Fruit fly (Drosophila melanogaster) whole organism, embryonic: ENCODE data around the gene Dok.

ENCODE experiments used
- Abd-B ChIP-seq: fragments of 200-800 bp; sonication (Bioruptor generic); optimal IDR thresholded peaks from 2 replicates; lab custom pipeline; 2018; ENCODE audit warnings: missing biosample characterization, mild to moderate bottlenecking, missing genetic modification characterization, moderate library complexity
- Ada2b ChIP-seq: fragments of 200-800 bp; sonication (Bioruptor generic); IDR thresholded peaks from 2 replicates; pipeline ENCODE4 v1.3.6; 2022; ENCODE audit warnings: missing biosample characterization, missing genetic modification characterization
- CG10147 ChIP-seq: fragments of 200-800 bp; sonication (Bioruptor generic); optimal IDR thresholded peaks from 2 replicates; lab custom pipeline; 2019; ENCODE audit warnings: missing biosample characterization, mild to moderate bottlenecking, missing genetic modification characterization, moderate library complexity
- CG10543 ChIP-seq: fragments of 200-800 bp; sonication (Bioruptor generic); optimal IDR thresholded peaks from 3 replicates; lab custom pipeline; 2017; ENCODE audit warnings: missing biosample characterization, mild to moderate bottlenecking, missing genetic modification characterization, moderate library complexity
- CG14441 ChIP-seq: fragments of 200-800 bp; sonication (Bioruptor generic); IDR thresholded peaks from 2 replicates; pipeline ENCODE4 v1.3.6; 2022; ENCODE audit warnings: missing biosample characterization, missing genetic modification characterization
- CG15011 ChIP-seq: fragments of 200-800 bp; sonication (Bioruptor generic); optimal IDR thresholded peaks from 3 replicates; lab custom pipeline; 2018; ENCODE audit warnings: missing biosample characterization, mild to moderate bottlenecking, missing genetic modification characterization
- CG17328 ChIP-seq: fragments of 200-800 bp; sonication (Bioruptor generic); IDR thresholded peaks from 2 replicates; pipeline ENCODE4 v1.3.6; 2022; ENCODE audit warnings: missing biosample characterization, missing genetic modification characterization
- CG18619 ChIP-seq: fragments of 200-800 bp; sonication (Bioruptor generic); optimal IDR thresholded peaks from 3 replicates; lab custom pipeline; 2017; ENCODE audit warnings: missing biosample characterization, mild to moderate bottlenecking, missing genetic modification characterization
- CG2120 ChIP-seq: fragments of 200-800 bp; sonication (Bioruptor generic); optimal IDR thresholded peaks from 3 replicates; lab custom pipeline; 2016; ENCODE audit warnings: missing biosample characterization, missing genetic modification characterization
- CG30403 ChIP-seq: fragments of 200-800 bp; sonication (Bioruptor generic); optimal IDR thresholded peaks from 3 replicates; lab custom pipeline; 2016; ENCODE audit warnings: missing biosample characterization, missing genetic modification characterization
- CG3065 ChIP-seq: fragments of 200-800 bp; sonication (Bioruptor generic); optimal IDR thresholded peaks from 2 replicates; lab custom pipeline; 2016; ENCODE audit warnings: missing biosample characterization, missing genetic modification characterization
- CG31441 ChIP-seq: fragments of 200-800 bp; sonication (Bioruptor generic); IDR thresholded peaks from 2 replicates; pipeline ENCODE4 v1.3.6; 2022; ENCODE audit warnings: missing biosample characterization, missing genetic modification characterization
- CG3281 ChIP-seq: fragments of 200-800 bp; sonication (Bioruptor generic); optimal IDR thresholded peaks from 3 replicates; lab custom pipeline; 2017; ENCODE audit warnings: missing biosample characterization, mild to moderate bottlenecking, missing genetic modification characterization
- CG33557 ChIP-seq: fragments of 200-800 bp; sonication (Bioruptor generic); optimal IDR thresholded peaks from 2 replicates; lab custom pipeline; 2019; ENCODE audit warnings: missing biosample characterization, mild to moderate bottlenecking, missing genetic modification characterization, moderate library complexity
- CG6813 ChIP-seq: fragments of 200-800 bp; sonication (Bioruptor generic); optimal IDR thresholded peaks from 2 replicates; lab custom pipeline; 2017; ENCODE audit warnings: missing biosample characterization, missing genetic modification characterization, mild to moderate bottlenecking, moderate library complexity, missing genetic modification reagents
- CG7372 ChIP-seq: fragments of 200-800 bp; sonication (Bioruptor generic); IDR thresholded peaks from 2 replicates; pipeline ENCODE4 v1.3.6; 2022; ENCODE audit warnings: missing biosample characterization, missing genetic modification characterization
- CG7928 ChIP-seq: fragments of 200-800 bp; sonication (Bioruptor generic); optimal IDR thresholded peaks from 2 replicates; lab custom pipeline; 2017; ENCODE audit warnings: missing biosample characterization, mild to moderate bottlenecking, missing genetic modification characterization
- CG8281 ChIP-seq: fragments of 200-800 bp; sonication (Bioruptor generic); optimal IDR thresholded peaks from 2 replicates; lab custom pipeline; 2018; ENCODE audit warnings: missing biosample characterization, mild to moderate bottlenecking, missing genetic modification characterization, moderate library complexity
- CG8924 ChIP-seq: fragments of 200-800 bp; optimal IDR thresholded peaks from 3 replicates; lab custom pipeline; 2019; ENCODE audit warnings: missing biosample characterization, mild to moderate bottlenecking, missing genetic modification characterization, moderate library complexity
- CG9817 ChIP-seq: fragments of 200-800 bp; sonication (Bioruptor generic); optimal IDR thresholded peaks from 2 replicates; lab custom pipeline; 2018; ENCODE audit warnings: missing biosample characterization, mild to moderate bottlenecking, missing genetic modification characterization, moderate library complexity
- CHES-1-like ChIP-seq: fragments of 200-800 bp; sonication (Bioruptor generic); optimal IDR thresholded peaks from 2 replicates; lab custom pipeline; 2016; ENCODE audit warnings: missing biosample characterization, missing genetic modification characterization
- Camta ChIP-seq: fragments of 200-800 bp; sonication (Bioruptor generic); optimal IDR thresholded peaks from 2 replicates; lab custom pipeline; 2016; ENCODE audit warnings: missing biosample characterization, missing genetic modification characterization
- Dfd ChIP-seq, 2 experiments: fragments of >200 bp; optimal IDR thresholded peaks; 2 replicates each; lab custom pipeline; 2017; ENCODE audit warnings: missing biosample characterization in 2 of 2, missing genetic modification characterization in 2 of 2
- Fer3 ChIP-seq: fragments of 200-800 bp; sonication (Bioruptor generic); optimal IDR thresholded peaks from 2 replicates; lab custom pipeline; 2018; ENCODE audit warnings: missing biosample characterization, mild to moderate bottlenecking, missing genetic modification characterization, moderate library complexity
- H15 ChIP-seq: fragments of 200-800 bp; sonication (Bioruptor generic); IDR thresholded peaks from 3 replicates; pipeline ENCODE4 v1.3.6; 2022; ENCODE audit warnings: missing biosample characterization, missing genetic modification characterization
- HLHmδ ChIP-seq: fragments of 200-800 bp; sonication (Bioruptor generic); optimal IDR thresholded peaks from 2 replicates; lab custom pipeline; 2018; ENCODE audit warnings: missing biosample characterization, mild to moderate bottlenecking, missing genetic modification characterization, moderate library complexity
- NfI ChIP-seq: fragments of 200-800 bp; sonication (Bioruptor generic); optimal IDR thresholded peaks from 3 replicates; lab custom pipeline; 2018; ENCODE audit warnings: missing biosample characterization, mild to moderate bottlenecking, missing genetic modification characterization, moderate library complexity
- Ptx1 ChIP-seq: fragments of 200-800 bp; sonication (Bioruptor generic); IDR thresholded peaks from 2 replicates; pipeline ENCODE4 v1.3.6; 2022; ENCODE audit warnings: missing biosample characterization, missing genetic modification characterization
- Sry-β ChIP-seq: fragments of 200-800 bp; sonication (Bioruptor generic); optimal IDR thresholded peaks from 2 replicates; lab custom pipeline; 2018; ENCODE audit warnings: missing biosample characterization, mild to moderate bottlenecking, missing genetic modification characterization, moderate library complexity
- Xbp1 ChIP-seq: fragments of 200-800 bp; sonication (Bioruptor generic); optimal IDR thresholded peaks from 3 replicates; lab custom pipeline; 2016; ENCODE audit warnings: missing biosample characterization, mild to moderate bottlenecking, missing genetic modification characterization
- bowl ChIP-seq: fragments of 200-800 bp; sonication (Bioruptor generic); IDR thresholded peaks from 2 replicates; pipeline ENCODE4 v1.3.6; 2022; ENCODE audit warnings: missing biosample characterization, missing genetic modification characterization
- btn ChIP-seq: fragments of 200-800 bp; sonication (Bioruptor generic); optimal IDR thresholded peaks from 2 replicates; lab custom pipeline; 2016; ENCODE audit warnings: missing biosample characterization, missing genetic modification characterization
- da ChIP-seq: fragments of 200-800 bp; sonication (Bioruptor generic); optimal IDR thresholded peaks from 2 replicates; lab custom pipeline; 2016; ENCODE audit warnings: missing biosample characterization, missing genetic modification characterization
- danr ChIP-seq: fragments of 200-800 bp; sonication (Bioruptor generic); IDR thresholded peaks from 2 replicates; pipeline ENCODE4 v1.3.6; 2022; ENCODE audit warnings: missing biosample characterization, missing genetic modification characterization
- dysf ChIP-seq: fragments of 200-800 bp; sonication (Bioruptor generic); IDR thresholded peaks from 3 replicates; pipeline ENCODE4 v1.3.6; 2022; ENCODE audit warnings: missing biosample characterization, missing genetic modification characterization
- exex ChIP-seq: fragments of 200-800 bp; sonication (Bioruptor generic); optimal IDR thresholded peaks from 4 replicates; lab custom pipeline; 2018; ENCODE audit warnings: missing biosample characterization, mild to moderate bottlenecking, missing genetic modification characterization, moderate library complexity
- gem ChIP-seq: fragments of 200-800 bp; sonication (Bioruptor generic); optimal IDR thresholded peaks from 2 replicates; lab custom pipeline; 2019; ENCODE audit warnings: missing biosample characterization, mild to moderate bottlenecking, missing genetic modification characterization, moderate library complexity
- ken ChIP-seq: fragments of 200-800 bp; sonication (Bioruptor generic); IDR thresholded peaks from 3 replicates; pipeline ENCODE4 v1.3.6; 2022; ENCODE audit warnings: missing biosample characterization, missing genetic modification characterization
- klu ChIP-seq: fragments of 200-800 bp; sonication (Bioruptor generic); IDR thresholded peaks from 2 replicates; pipeline ENCODE4 v1.3.6; 2022; ENCODE audit warnings: missing biosample characterization, missing genetic modification characterization
- pb ChIP-seq: fragments of 200-800 bp; sonication (Bioruptor generic); optimal IDR thresholded peaks from 3 replicates; lab custom pipeline; 2016; ENCODE audit warnings: missing biosample characterization, missing genetic modification characterization
- pho ChIP-seq: fragments of 200-800 bp; sonication (Bioruptor generic); optimal IDR thresholded peaks from 2 replicates; lab custom pipeline; 2016; ENCODE audit warnings: missing biosample characterization, missing genetic modification characterization
- pita ChIP-seq: fragments of 200-800 bp; sonication (Bioruptor generic); optimal IDR thresholded peaks from 2 replicates; lab custom pipeline; 2017; ENCODE audit warnings: missing biosample characterization, mild to moderate bottlenecking, missing genetic modification characterization
- sc ChIP-seq, 3 experiments: fragments of >200 bp in 2 of 3; fragments of 200-800 bp in 1 of 3; sonication (Bioruptor generic) in 1 of 3; optimal IDR thresholded peaks; 2 replicates in 2 of 3; 3 replicates in 1 of 3; lab custom pipeline; 2017; ENCODE audit warnings: mild to moderate bottlenecking in 1 of 3, missing biosample characterization in 1 of 3, missing genetic modification characterization in 1 of 3, missing genetic modification reagents in 1 of 3
- sima ChIP-seq: fragments of 200-800 bp; sonication (Bioruptor generic); optimal IDR thresholded peaks from 2 replicates; lab custom pipeline; 2016; ENCODE audit warnings: missing biosample characterization, missing genetic modification characterization
- sna ChIP-seq: fragments of 200-800 bp; sonication (Bioruptor generic); IDR thresholded peaks from 2 replicates; pipeline ENCODE4 v1.3.6; 2022; ENCODE audit warnings: missing biosample characterization, missing genetic modification characterization; ENCODE audit not compliant: partially characterized antibody
- sr ChIP-seq: fragments of 200-800 bp; sonication (Bioruptor generic); IDR thresholded peaks from 3 replicates; pipeline ENCODE4 v1.3.6; 2022; ENCODE audit warnings: missing biosample characterization, missing genetic modification characterization
- stwl ChIP-seq: fragments of 200-800 bp; sonication (Bioruptor generic); optimal IDR thresholded peaks from 3 replicates; lab custom pipeline; 2018; ENCODE audit warnings: missing biosample characterization, mild to moderate bottlenecking, missing genetic modification characterization, moderate library complexity
- tin ChIP-seq: fragments of 200-800 bp; sonication (Bioruptor generic); optimal IDR thresholded peaks from 3 replicates; lab custom pipeline; 2016; ENCODE audit warnings: missing biosample characterization, missing genetic modification characterization
- trh ChIP-seq: fragments of 200-800 bp; sonication (Bioruptor generic); optimal IDR thresholded peaks from 2 replicates; lab custom pipeline; 2016; ENCODE audit warnings: missing biosample characterization, missing genetic modification characterization
- tup ChIP-seq: fragments of 200-800 bp; sonication (Bioruptor generic); optimal IDR thresholded peaks from 2 replicates; lab custom pipeline; 2016; ENCODE audit warnings: missing biosample characterization, mild to moderate bottlenecking, missing genetic modification characterization, moderate library complexity
- zen ChIP-seq: fragments of 200-800 bp; sonication (Bioruptor generic); optimal IDR thresholded peaks from 3 replicates; lab custom pipeline; 2018; ENCODE audit warnings: missing biosample characterization, mild to moderate bottlenecking, missing genetic modification characterization, moderate library complexity

The Dok gene

DNA sequence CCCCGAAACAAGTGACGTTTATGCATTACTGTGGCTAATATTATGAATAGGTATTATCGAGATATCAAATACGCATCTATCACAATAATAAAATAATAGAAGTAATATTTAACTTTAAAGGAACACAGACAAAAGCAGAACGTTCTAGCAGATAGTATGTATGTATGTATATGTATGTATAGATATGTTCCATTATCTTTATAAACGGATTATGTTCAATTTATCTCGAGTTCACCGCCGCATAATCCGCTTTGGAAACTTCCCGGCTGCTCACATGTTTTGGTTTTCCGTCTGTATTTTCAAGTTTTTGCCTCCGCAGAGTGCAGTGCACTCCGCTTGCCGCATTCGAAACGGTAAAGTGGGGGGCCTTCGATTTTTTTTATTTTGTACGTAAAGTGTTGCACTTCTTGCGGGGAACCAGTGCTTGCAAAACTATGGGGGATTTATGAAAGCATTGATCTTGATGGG, 11.5 kb downstream of the Dok start (continued):
- TF ChIP-seq CG31441 (GFP tag; lab: Robert Waterston, UW) = no peak; the same call in 1 of the 2 replicates
- no peak for TF ChIP-seq CG14441 (GFP tag; lab: Robert Waterston, UW)
- TF ChIP-seq CG9817 (tag; lab: Kevin White, UChicago) = no peak
- TF ChIP-seq zen (tag; lab: Kevin White, UChicago) = no peak
- 0 out of 3 replicates have a peak, but pooled peaks have one; percentile 29 for TF ChIP-seq ken
- TF ChIP-seq CG17328 (GFP tag; lab: Robert Waterston, UW) = peak; percentile 59
- TF ChIP-seq CG2120 = no peak
- TF ChIP-seq dysf (GFP tag; lab: Robert Waterston, UW) = 0 out of 3 replicates have a peak, but pooled peaks have one; percentile 20
- no peak for TF ChIP-seq Ada2b (GFP tag; lab: Robert Waterston, UW)
- no peak for TF ChIP-seq CG3281
- TF ChIP-seq bowl = no peak
- no peak for TF ChIP-seq NfI
- TF ChIP-seq HLHmδ (GFP tag; lab: Kevin White, UChicago) = no peak
- no peak for TF ChIP-seq btn
- TF ChIP-seq pho (GFP tag; lab: Kevin White, UChicago) = no peak
- no peak for TF ChIP-seq stwl (tag; lab: Kevin White, UChicago)
- TF ChIP-seq Dfd (GFP tag; optimal IDR thresholded peaks at IDR 0.05; lab: Kevin White, UChicago) = no peak
- peak; percentile 17 for TF ChIP-seq CG33557 (GFP tag; lab: Kevin White, UChicago)
- no peak for TF ChIP-seq CG6813
- no peak for TF ChIP-seq CG10543 (GFP tag; lab: Kevin White, UChicago)
- TF ChIP-seq Sry-β (GFP tag; lab: Kevin White, UChicago) = no peak
- no peak for TF ChIP-seq CG30403 (GFP tag; lab: Kevin White, UChicago)
- 0 out of 3 replicates have a peak, but pooled peaks have one; percentile 34 for TF ChIP-seq H15
- TF ChIP-seq tin (GFP tag; lab: Kevin White, UChicago) = no peak
- TF ChIP-seq pita (GFP tag; lab: Kevin White, UChicago) = no peak
- no peak for TF ChIP-seq sc (optimal IDR thresholded peaks at IDR 0.05; lab: Kevin White, UChicago)
- no peak for TF ChIP-seq sc (GFP tag; optimal IDR thresholded peaks at IDR 0.05; lab: Kevin White, UChicago)
- no peak for TF ChIP-seq CG7928 (GFP tag; lab: Kevin White, UChicago)
- TF ChIP-seq CG15011 (GFP tag; lab: Kevin White, UChicago) = no peak
- TF ChIP-seq CG8924 (tag; lab: Kevin White, UChicago) = no peak
- TF ChIP-seq klu (GFP tag; lab: Robert Waterston, UW) = no peak
- peak; percentile 12 for TF ChIP-seq CG8281 (tag; lab: Kevin White, UChicago)
- no peak for TF ChIP-seq CG3065
- TF ChIP-seq trh (GFP tag; lab: Kevin White, UChicago) = no peak
- peak; percentile 11; the same call in 1 of the 2 replicates for TF ChIP-seq Ptx1 (GFP tag; lab: Robert Waterston, UW)
- no peak for TF ChIP-seq CG10147 (GFP tag; lab: Kevin White, UChicago)
- TF ChIP-seq exex = no peak
- no peak for TF ChIP-seq Camta (GFP tag; lab: Kevin White, UChicago)
- peak; percentile 71 for TF ChIP-seq gem
- TF ChIP-seq pb (GFP tag; lab: Kevin White, UChicago) = no peak
- TF ChIP-seq Xbp1 (GFP tag; lab: Kevin White, UChicago) = no peak
- TF ChIP-seq tup (GFP tag; lab: Kevin White, UChicago) = no peak
- no peak for TF ChIP-seq danr (GFP tag; lab: Robert Waterston, UW)
- no peak for TF ChIP-seq CG18619
- TF ChIP-seq CG7372 (GFP tag; lab: Robert Waterston, UW) = no peak
- no peak for TF ChIP-seq sr (GFP tag; lab: Robert Waterston, UW)
- no peak for TF ChIP-seq Abd-B (GFP tag; lab: Kevin White, UChicago)
- no peak for TF ChIP-seq sima (GFP tag; lab: Kevin White, UChicago)
- TF ChIP-seq da (GFP tag; lab: Kevin White, UChicago) = no peak
- TF ChIP-seq CHES-1-like (GFP tag; lab: Kevin White, UChicago) = no peak
- TF ChIP-seq Fer3 (tag; lab: Kevin White, UChicago) = peak; percentile 12
- no peak for TF ChIP-seq sna (GFP tag; lab: Robert Waterston, UW)
